Fruit fly (Drosophila melanogaster): ENCODE data around the gene CG10947.

- TF ChIP-seq N (GFP tag; optimal IDR thresholded peaks at IDR 0.05) (no peak), dsf (GFP tag; optimal IDR thresholded peaks at IDR 0.05; ENCODE audit: borderline replicate concordance) (no peak), dl (GFP tag; optimal IDR thresholded peaks at IDR 0.05; ENCODE audit: insufficient read depth in 1 of 2, partially characterized antibody in 2 of 2) (no peak), Jra (GFP tag; optimal IDR thresholded peaks at IDR 0.05) (peak; percentile 9)
These were observed at the start of gene CG10947 for dm6 chr2L:20414750-20415211.
